Fruit fly (Drosophila melanogaster): ENCODE results near the gene beta-Spec.
A peak's percentile ranks its signal among the peaks of the same experiment; 100 is the strongest.

beta-Spec gene

DNA sequence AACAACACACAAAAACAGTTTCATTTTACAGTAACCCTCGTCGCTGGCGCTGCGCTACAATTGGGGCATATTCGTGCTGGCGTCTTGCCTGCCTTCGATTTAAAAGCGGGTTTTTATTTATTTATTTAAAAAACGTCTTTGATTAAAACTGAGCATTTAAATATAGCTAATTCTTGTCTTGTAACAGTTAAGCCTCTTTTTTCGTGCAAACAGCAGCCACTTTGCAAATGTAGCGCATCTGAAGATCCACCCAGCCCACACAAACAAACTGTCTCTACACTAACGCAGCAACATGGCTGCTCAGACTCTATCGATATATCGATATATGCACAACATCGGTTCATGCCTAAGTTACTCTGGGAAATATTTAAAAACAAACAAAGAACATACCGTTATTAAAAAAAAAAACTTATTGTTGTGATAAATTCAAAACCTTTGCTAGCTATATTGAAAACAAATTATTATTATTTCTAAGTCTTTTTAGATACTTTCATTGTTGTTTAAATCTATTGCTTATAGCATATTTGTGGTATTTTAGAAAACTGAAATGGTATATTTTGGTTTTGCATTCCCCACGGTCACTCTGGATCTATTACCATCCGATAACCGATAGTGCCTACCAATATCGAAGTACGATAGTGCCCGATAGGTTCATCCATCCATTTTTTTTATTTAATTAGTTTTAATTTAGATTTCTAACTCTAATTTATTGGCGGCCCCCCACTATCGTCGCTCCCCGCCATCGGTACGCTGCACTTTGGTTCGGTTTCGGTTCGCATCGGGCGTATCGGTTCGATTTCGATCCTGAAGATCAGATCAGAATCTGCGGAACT is 45.8 kb downstream of the beta-Spec start, which contains the start of the genes CG8188 and par-6 (continued):
- TF ChIP-seq sna (GFP tag; IDR thresholded peaks at IDR 0.05; ENCODE audit: partially characterized antibody) = peak; percentile 28
- TF ChIP-seq Blimp-1 (GFP tag; optimal IDR thresholded peaks at IDR 0.05) = peak; percentile 69
- TF ChIP-seq CG11695 (GFP tag; IDR thresholded peaks at IDR 0.05) = peak; percentile 86
- TF ChIP-seq CG7372 (GFP tag; IDR thresholded peaks at IDR 0.05) = peak; percentile 84
- TF ChIP-seq trh (GFP tag; optimal IDR thresholded peaks at IDR 0.05) = peak; percentile 74
- TF ChIP-seq CG3407 (GFP tag; optimal IDR thresholded peaks at IDR 0.05) = peak; percentile 71
- TF ChIP-seq crp (GFP tag; optimal IDR thresholded peaks at IDR 0.05) = peak in 1 of 2 experiments; percentile 32
- peak; percentile 51 for TF ChIP-seq Ravus (GFP tag; IDR thresholded peaks at IDR 0.05)
- peak; percentile 78 for TF ChIP-seq Fer2 (tag; optimal IDR thresholded peaks at IDR 0.05)
- TF ChIP-seq ERR (GFP tag; optimal IDR thresholded peaks at IDR 0.05) = peak; percentile 54
- peak; percentile 76 for TF ChIP-seq CG14710 (tag; optimal IDR thresholded peaks at IDR 0.05)
- peak; percentile 78 for TF ChIP-seq CG12769 (tag; optimal IDR thresholded peaks at IDR 0.05)
- TF ChIP-seq chn (GFP tag; optimal IDR thresholded peaks at IDR 0.05) = peak; percentile 93
- TF ChIP-seq Spps (tag; optimal IDR thresholded peaks at IDR 0.05) = peak; percentile 54
- peak; percentile 64 for TF ChIP-seq gt (GFP tag; IDR thresholded peaks at IDR 0.05)
- no peak for TF ChIP-seq Lpt (GFP tag; optimal IDR thresholded peaks at IDR 0.05)
- peak; percentile 91 for TF ChIP-seq shn (GFP tag; optimal IDR thresholded peaks at IDR 0.05)
- peak; percentile 74 for TF ChIP-seq Bdp1 (GFP tag; optimal IDR thresholded peaks at IDR 0.05)
- TF ChIP-seq pum (GFP tag; optimal IDR thresholded peaks at IDR 0.05) = peak; percentile 90
- TF ChIP-seq CG13424 (tag; optimal IDR thresholded peaks at IDR 0.05) = peak; percentile 86
- peak; percentile 33 for TF ChIP-seq CG6683 (GFP tag; optimal IDR thresholded peaks at IDR 0.05)
- peak; percentile 94 for TF ChIP-seq Ptx1 (GFP tag; IDR thresholded peaks at IDR 0.05)
- peak; percentile 85 for TF ChIP-seq B-H2 (GFP tag; optimal IDR thresholded peaks at IDR 0.05)
- peak; percentile 87 for TF ChIP-seq sisA (GFP tag; IDR thresholded peaks at IDR 0.05)
- peak; percentile 92 for TF ChIP-seq CG3281 (GFP tag; optimal IDR thresholded peaks at IDR 0.05)
- TF ChIP-seq Dref (GFP tag; IDR thresholded peaks at IDR 0.05) = peak; percentile 65
- no peak for TF ChIP-seq Dfd (GFP tag; optimal IDR thresholded peaks at IDR 0.05)
- peak; percentile 95 for TF ChIP-seq CG32767 (GFP tag; IDR thresholded peaks at IDR 0.05)
- TF ChIP-seq NFAT (GFP tag; IDR thresholded peaks at IDR 0.05) = peak; percentile 75
- peak; percentile 87 for TF ChIP-seq tin (GFP tag; optimal IDR thresholded peaks at IDR 0.05)
- TF ChIP-seq CG15269 (tag; optimal IDR thresholded peaks at IDR 0.05) = peak; percentile 83
- TF ChIP-seq Hand (GFP tag; optimal IDR thresholded peaks at IDR 0.05) = peak; percentile 47
- TF ChIP-seq CG10462 (GFP tag; optimal IDR thresholded peaks at IDR 0.05) = peak; percentile 65
- TF ChIP-seq fd102C (GFP tag; optimal IDR thresholded peaks at IDR 0.05) = peak; percentile 50
- TF ChIP-seq CG17568 (GFP tag; optimal IDR thresholded peaks at IDR 0.05) = peak; percentile 81
- TF ChIP-seq CG8478 (optimal IDR thresholded peaks at IDR 0.05) = no peak
- TF ChIP-seq Dbx (GFP tag; IDR thresholded peaks at IDR 0.05) = peak; percentile 86
- TF ChIP-seq Abd-B (GFP tag; optimal IDR thresholded peaks at IDR 0.05) = peak; percentile 81
- TF ChIP-seq tna (GFP tag; IDR thresholded peaks at IDR 0.05; ENCODE audit: partially characterized antibody) = no peak
- TF ChIP-seq fu2 (GFP tag; optimal IDR thresholded peaks at IDR 0.05) = peak; percentile 87
- peak; percentile 88 for TF ChIP-seq CG12659 (GFP tag; optimal IDR thresholded peaks at IDR 0.05)
- TF ChIP-seq lilli (GFP tag; optimal IDR thresholded peaks at IDR 0.05) = peak; percentile 93
- peak; percentile 85 for TF ChIP-seq NC2β (GFP tag; optimal IDR thresholded peaks at IDR 0.05)
- peak; percentile 93 for TF ChIP-seq CG2120 (GFP tag; optimal IDR thresholded peaks at IDR 0.05)
- peak; percentile 66 for TF ChIP-seq D19B (GFP tag; optimal IDR thresholded peaks at IDR 0.05)
- TF ChIP-seq Aef1 (GFP tag; IDR thresholded peaks at IDR 0.05) = peak; percentile 89
- TF ChIP-seq Tbp (GFP tag; optimal IDR thresholded peaks at IDR 0.05) = no peak
- TF ChIP-seq Hr78 (GFP tag; optimal IDR thresholded peaks at IDR 0.05) = peak in 1 of 2 experiments; percentile 23
- peak; percentile 87 for TF ChIP-seq CG17829 (tag; optimal IDR thresholded peaks at IDR 0.05)
